Fruit fly (Drosophila melanogaster): Measurements from ENCODE around the gene Set2.

DNA sequence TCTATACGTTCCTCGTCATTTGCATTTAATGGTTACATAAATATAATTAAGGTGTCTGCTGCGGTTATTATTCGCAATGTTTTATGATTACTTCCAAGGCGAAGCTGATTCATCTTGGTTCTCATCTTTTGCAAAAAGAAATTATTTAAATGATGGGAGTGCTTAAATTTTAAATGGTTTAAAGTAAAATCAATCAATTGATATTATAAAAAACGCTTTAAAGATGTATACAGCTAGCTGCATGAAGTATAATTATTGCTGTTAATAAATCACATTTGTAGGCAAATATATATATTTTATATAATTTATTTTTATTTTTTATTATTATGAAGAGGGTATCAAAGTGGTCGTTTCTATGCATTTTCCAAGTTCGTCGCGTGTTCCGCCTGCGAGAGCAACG, 37.7 kb downstream of the Set2 start:
- TF ChIP-seq CG6163 (GFP tag; IDR thresholded peaks at IDR 0.05) = no peak
- TF ChIP-seq CG15336 (GFP tag; IDR thresholded peaks at IDR 0.05) = 0 out of 2 replicates have a peak, but pooled peaks have one; percentile 18
- TF ChIP-seq fd59A (GFP tag; optimal IDR thresholded peaks at IDR 0.05) = no peak
- TF ChIP-seq CG3032 (tag; optimal IDR thresholded peaks at IDR 0.05) = no peak

All from whole organism, prepupa.